Worm (Caenorhabditis elegans): ENCODE measurements around the gene C36C9.11.

- TF ChIP-seq cog-1 (tag; optimal IDR thresholded peaks at IDR 0.05) = no peak
- TF ChIP-seq T22C8.4 (GFP tag; IDR thresholded peaks at IDR 0.05) = no peak
- TF ChIP-seq klf-2 (GFP tag; conservative IDR thresholded peaks at IDR 0.05) = no peak
- no peak for TF ChIP-seq ztf-29 (GFP tag; IDR thresholded peaks at IDR 0.05)
- no peak for TF ChIP-seq tab-1 (GFP tag; IDR thresholded peaks at IDR 0.05)
- no peak for TF ChIP-seq flt-1 (GFP tag; IDR thresholded peaks at IDR 0.05)
Measured at ce11 chrX:1678021-1678420, 9.2 kb upstream of the C36C9.11 start, which contains the start of gene fbxa-170.
